Worm (Caenorhabditis elegans) whole organism, young adult: ENCODE measurements around the gene Y53C12B.1.
A peak's percentile ranks its signal among the peaks of the same experiment; 100 is the strongest.

Experiments used
- C06A6.2 ChIP-seq: fragments of 200-800 bp; sonication (Bioruptor generic); conservative IDR thresholded peaks from 2 replicates; pipeline ENCODE4 v1.3.6; 2022; ENCODE audit warnings: missing genetic modification characterization, missing compliant biosample characterization
- D2030.7 ChIP-seq: fragments of 200-800 bp; sonication (Bioruptor generic); IDR thresholded peaks from 2 replicates; pipeline ENCODE4 v1.3.6; 2022; ENCODE audit warnings: missing genetic modification reagents, missing genetic modification characterization, missing compliant biosample characterization
- F22D6.2 ChIP-seq: sonication (generic microtip); optimal IDR thresholded peaks from 2 replicates; lab custom pipeline; 2016; ENCODE audit warnings: mild to moderate bottlenecking, missing genetic modification characterization, missing compliant biosample characterization
- F23B12.7 ChIP-seq: sonication (generic microtip); optimal IDR thresholded peaks from 2 replicates; lab custom pipeline; 2017; ENCODE audit warnings: missing genetic modification characterization, mild to moderate bottlenecking, missing compliant biosample characterization, antibody characterized with exemption, moderate library complexity; ENCODE audit not compliant: insufficient read depth
- F39B2.1 ChIP-seq: fragments of 200-800 bp; sonication (Bioruptor generic); IDR thresholded peaks from 2 replicates; pipeline ENCODE4 v1.3.6; 2022; ENCODE audit warnings: missing genetic modification reagents, missing genetic modification characterization, missing compliant biosample characterization
- F52B5.7 ChIP-seq: sonication (generic microtip); optimal IDR thresholded peaks from 2 replicates; lab custom pipeline; 2016; ENCODE audit warnings: mild to moderate bottlenecking, missing genetic modification characterization, missing compliant biosample characterization
- F57A8.1 ChIP-seq: fragments of 200-800 bp; sonication (Bioruptor generic); optimal IDR thresholded peaks from 2 replicates; lab custom pipeline; 2018; ENCODE audit warnings: mild to moderate bottlenecking, missing genetic modification characterization, moderate library complexity, missing compliant biosample characterization
- K11D2.4 ChIP-seq: fragments of 200-800 bp; sonication (Bioruptor generic); IDR thresholded peaks from 2 replicates; pipeline ENCODE4 v1.3.6; 2022; ENCODE audit warnings: missing genetic modification reagents, missing genetic modification characterization, missing compliant biosample characterization
- Y53F4B.3 ChIP-seq: fragments of 200-800 bp; sonication (Bioruptor generic); IDR thresholded peaks from 2 replicates; pipeline ENCODE4 v1.3.6; 2022; ENCODE audit warnings: missing genetic modification reagents, missing genetic modification characterization, missing compliant biosample characterization
- aptf-2 ChIP-seq: fragments of 200-800 bp; sonication (Bioruptor generic); conservative IDR thresholded peaks from 2 replicates; pipeline ENCODE4 v1.3.6; 2022; ENCODE audit warnings: missing genetic modification reagents, missing genetic modification characterization, missing compliant biosample characterization
- aptf-3 ChIP-seq: fragments of 200-800 bp; sonication (Bioruptor generic); IDR thresholded peaks from 2 replicates; pipeline ENCODE4 v1.3.6; 2022; ENCODE audit warnings: missing genetic modification characterization, missing compliant biosample characterization
- athp-1 ChIP-seq: sonication (generic microtip); optimal IDR thresholded peaks from 2 replicates; lab custom pipeline; 2017; ENCODE audit warnings: mild to moderate bottlenecking, missing genetic modification characterization, missing compliant biosample characterization
- attf-3 ChIP-seq: fragments of 200-800 bp; sonication (Bioruptor generic); conservative IDR thresholded peaks from 2 replicates; pipeline ENCODE4 v1.3.6; 2022; ENCODE audit warnings: missing genetic modification reagents, missing genetic modification characterization, missing compliant biosample characterization
- attf-5 ChIP-seq: fragments of 200-800 bp; sonication (Bioruptor generic); optimal IDR thresholded peaks from 2 replicates; lab custom pipeline; 2018; ENCODE audit warnings: mild to moderate bottlenecking, missing genetic modification characterization, missing compliant biosample characterization
- bed-2 ChIP-seq: fragments of 200-800 bp; sonication (Bioruptor generic); IDR thresholded peaks from 2 replicates; pipeline ENCODE4 v1.3.6; 2022; ENCODE audit warnings: missing genetic modification reagents, missing genetic modification characterization, missing compliant biosample characterization
- ceh-27 ChIP-seq: fragments of 200-800 bp; sonication (Bioruptor generic); optimal IDR thresholded peaks from 2 replicates; lab custom pipeline; 2018; ENCODE audit warnings: mild to moderate bottlenecking, missing genetic modification characterization, moderate library complexity, missing compliant biosample characterization
- ceh-40 ChIP-seq: fragments of 200-800 bp; sonication (Bioruptor generic); IDR thresholded peaks from 2 replicates; pipeline ENCODE4 v1.3.6; 2022; ENCODE audit warnings: missing genetic modification characterization, missing compliant biosample characterization
- die-1 ChIP-seq: sonication (generic microtip); optimal IDR thresholded peaks from 2 replicates; lab custom pipeline; 2016; ENCODE audit warnings: missing genotype, mild to moderate bottlenecking, missing genetic modification characterization, missing compliant biosample characterization
- dox-1 ChIP-seq: fragments of 200-800 bp; sonication (Bioruptor generic); IDR thresholded peaks from 2 replicates; pipeline ENCODE4 v1.3.6; 2022; ENCODE audit warnings: missing genetic modification reagents, missing genetic modification characterization, missing compliant biosample characterization
- efl-1 ChIP-seq: fragments of 150-350 bp; optimal IDR thresholded peaks from 2 replicates; lab custom pipeline; 2014; ENCODE audit warnings: missing biosample characterization, missing genetic modification reagents, missing genetic modification characterization
- egl-44 ChIP-seq: fragments of 200-800 bp; sonication (Bioruptor generic); IDR thresholded peaks from 2 replicates; pipeline ENCODE4 v1.3.6; 2022; ENCODE audit warnings: missing genetic modification reagents, missing genetic modification characterization, missing compliant biosample characterization
- ekl-4 ChIP-seq: fragments of 200-800 bp; sonication (Bioruptor generic); IDR thresholded peaks from 2 replicates; pipeline ENCODE4 v1.3.6; 2022; ENCODE audit warnings: missing genetic modification reagents, missing genetic modification characterization, missing compliant biosample characterization
- hmg-1.2 ChIP-seq: fragments of 200-800 bp; sonication (Bioruptor generic); IDR thresholded peaks from 2 replicates; pipeline ENCODE4 v1.3.6; 2022; ENCODE audit warnings: missing genetic modification reagents, missing genetic modification characterization, missing compliant biosample characterization
- hmg-20 ChIP-seq: fragments of 200-800 bp; sonication (Bioruptor generic); IDR thresholded peaks from 2 replicates; pipeline ENCODE4 v1.3.6; 2022; ENCODE audit warnings: missing genetic modification reagents, missing genetic modification characterization, missing compliant biosample characterization
- lin-26 ChIP-seq: fragments of 200-800 bp; sonication (Bioruptor generic); IDR thresholded peaks from 2 replicates; pipeline ENCODE4 v1.3.6; 2022; ENCODE audit warnings: missing genetic modification reagents, missing genetic modification characterization, missing compliant biosample characterization
- lin-35 ChIP-seq, 3 experiments: fragments of 150-350 bp in 2 of 3; sonication (generic microtip) in 1 of 3; optimal IDR thresholded peaks; 2 replicates each; lab custom pipeline; 2014 to 2018; ENCODE audit warnings: missing biosample characterization in 3 of 3, missing genetic modification characterization in 3 of 3, missing genetic modification reagents in 3 of 3
- lin-40 ChIP-seq: sonication (generic microtip); optimal IDR thresholded peaks from 2 replicates; lab custom pipeline; 2016; ENCODE audit warnings: missing genetic modification characterization, mild to moderate bottlenecking, missing compliant biosample characterization, missing genotype, missing genetic modification reagents
- lin-54 ChIP-seq: fragments of 200-800 bp; sonication (Bioruptor generic); optimal IDR thresholded peaks from 2 replicates; lab custom pipeline; 2018; ENCODE audit warnings: mild to moderate bottlenecking, missing genetic modification characterization, missing compliant biosample characterization
- lsl-1 ChIP-seq: fragments of 200-800 bp; sonication (Bioruptor generic); optimal IDR thresholded peaks from 2 replicates; lab custom pipeline; 2018; ENCODE audit warnings: mild to moderate bottlenecking, missing genetic modification characterization, moderate library complexity, missing compliant biosample characterization
- lsy-27 ChIP-seq: sonication (generic microtip); optimal IDR thresholded peaks from 2 replicates; lab custom pipeline; 2017; ENCODE audit warnings: missing genetic modification characterization, mild to moderate bottlenecking, missing compliant biosample characterization, antibody characterized with exemption, missing genotype, borderline replicate concordance; ENCODE audit not compliant: insufficient read depth
- mcd-1 ChIP-seq: fragments of 200-800 bp; sonication (Bioruptor generic); IDR thresholded peaks from 2 replicates; pipeline ENCODE4 v1.3.6; 2022; ENCODE audit warnings: missing genetic modification reagents, missing genetic modification characterization, missing compliant biosample characterization
- mel-28 ChIP-seq: sonication (generic microtip); optimal IDR thresholded peaks from 2 replicates; lab custom pipeline; 2016; ENCODE audit warnings: borderline replicate concordance, mild to moderate bottlenecking, missing genetic modification characterization, missing compliant biosample characterization
- nhr-179 ChIP-seq: sonication (generic microtip); optimal IDR thresholded peaks from 2 replicates; lab custom pipeline; 2016; ENCODE audit warnings: mild to moderate bottlenecking, missing genetic modification characterization, missing compliant biosample characterization
- nhr-80 ChIP-seq: sonication (generic microtip); optimal IDR thresholded peaks from 2 replicates; lab custom pipeline; 2016; ENCODE audit warnings: missing genetic modification characterization, missing compliant biosample characterization
- nhr-90 ChIP-seq: sonication (generic microtip); optimal IDR thresholded peaks from 2 replicates; lab custom pipeline; 2016; ENCODE audit warnings: missing genotype, mild to moderate bottlenecking, missing genetic modification characterization, missing compliant biosample characterization
- pbrm-1 ChIP-seq: fragments of 200-800 bp; sonication (Bioruptor generic); IDR thresholded peaks from 2 replicates; pipeline ENCODE4 v1.3.6; 2022; ENCODE audit warnings: missing genetic modification reagents, missing genetic modification characterization, missing compliant biosample characterization
- rcor-1 ChIP-seq: fragments of 200-800 bp; sonication (Bioruptor generic); IDR thresholded peaks from 2 replicates; pipeline ENCODE4 v1.3.6; 2022; ENCODE audit warnings: missing genetic modification reagents, missing genetic modification characterization, missing compliant biosample characterization
- rpc-1 ChIP-seq, 2 experiments: fragments of 150-350 bp in 1 of 2; sonication (generic microtip) in 1 of 2; optimal IDR thresholded peaks; 2 replicates each; lab custom pipeline; 2014 to 2018; ENCODE audit warnings: missing biosample characterization in 1 of 2, missing genetic modification characterization in 1 of 2, missing genetic modification reagents in 1 of 2, missing genotype in 1 of 2
- sea-2 ChIP-seq: fragments of 200-800 bp; sonication (Bioruptor generic); IDR thresholded peaks from 2 replicates; pipeline ENCODE4 v1.3.6; 2022; ENCODE audit warnings: missing genetic modification characterization, missing compliant biosample characterization
- snpc-1.3 ChIP-seq: sonication (generic microtip); optimal IDR thresholded peaks from 2 replicates; lab custom pipeline; 2017; ENCODE audit warnings: missing genetic modification characterization, mild to moderate bottlenecking, missing compliant biosample characterization, antibody characterized with exemption, moderate library complexity, missing genotype, missing genetic modification reagents; ENCODE audit not compliant: insufficient read depth
- snpc-4 ChIP-seq, 5 experiments: fragments of 150-350 bp in 1 of 5; sonication (generic microtip) in 4 of 5; optimal IDR thresholded peaks; 2 replicates each; lab custom pipeline; 2014 to 2018; ENCODE audit warnings: missing genetic modification characterization in 5 of 5, missing biosample characterization in 3 of 5, antibody characterized with exemption in 2 of 5, mild to moderate bottlenecking in 2 of 5, missing compliant biosample characterization in 2 of 5, missing genotype in 2 of 5, moderate library complexity in 2 of 5, missing genetic modification reagents in 1 of 5
- xnd-1 ChIP-seq: sonication (generic microtip); optimal IDR thresholded peaks from 2 replicates; lab custom pipeline; 2016; ENCODE audit warnings: missing genotype, missing genetic modification reagents, missing genetic modification characterization, missing compliant biosample characterization
- zfh-2 ChIP-seq: fragments of 200-800 bp; sonication (Bioruptor generic); conservative IDR thresholded peaks from 2 replicates; pipeline ENCODE4 v1.3.6; 2022; ENCODE audit warnings: missing genetic modification reagents, missing genetic modification characterization, missing compliant biosample characterization
- zim-3 ChIP-seq: sonication (generic microtip); optimal IDR thresholded peaks from 2 replicates; lab custom pipeline; 2017; ENCODE audit warnings: mild to moderate bottlenecking, missing genetic modification characterization, moderate library complexity, missing compliant biosample characterization
- ztf-26 ChIP-seq: sonication (generic microtip); optimal IDR thresholded peaks from 2 replicates; lab custom pipeline; 2017; ENCODE audit warnings: missing genetic modification characterization, missing compliant biosample characterization

The Y53C12B.1 gene

DNA sequence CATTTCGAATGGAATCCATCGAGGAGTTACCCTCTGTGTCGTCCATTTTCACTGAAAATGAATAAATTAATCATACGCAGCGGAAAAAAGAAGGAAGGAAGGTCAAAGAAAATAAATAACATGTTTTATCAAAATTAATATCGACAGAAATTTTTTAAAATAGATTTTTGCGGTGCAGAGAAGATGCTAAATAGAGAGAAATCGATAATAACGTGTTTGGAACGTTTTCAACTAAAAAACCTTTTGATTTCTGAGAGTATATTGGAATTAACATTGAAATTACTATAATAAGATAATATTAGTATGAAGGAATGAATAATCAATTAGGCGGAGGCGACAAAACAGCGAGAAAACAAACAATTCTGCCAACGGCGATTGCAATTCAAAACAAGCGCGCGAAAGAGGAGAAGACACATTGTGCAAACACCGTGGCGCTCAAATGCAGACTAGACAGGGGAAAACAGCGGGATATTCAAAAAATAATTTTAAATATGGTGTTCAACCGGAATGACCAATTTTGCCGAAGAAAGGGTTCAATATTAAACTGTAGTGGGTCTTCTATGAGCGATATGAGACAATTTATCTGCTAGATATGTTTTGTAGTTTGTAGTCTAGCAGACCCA is 29.4 kb downstream of the Y53C12B.1 start, which contains the start of gene wee-1.3 (continued):
- TF ChIP-seq rcor-1 (GFP tag; lab: Robert Waterston, UW) = no peak
- TF ChIP-seq hmg-20 = no peak
- TF ChIP-seq F39B2.1 (GFP tag; lab: Robert Waterston, UW) = no peak
- TF ChIP-seq lin-54 (GFP tag; lab: Kevin White, UChicago) = peak; percentile 98
- no peak for TF ChIP-seq bed-2
- peak; percentile 56 for TF ChIP-seq ekl-4 (GFP tag; lab: Robert Waterston, UW)
- TF ChIP-seq ceh-27 (GFP tag; lab: Kevin White, UChicago) = peak; percentile 48
- TF ChIP-seq efl-1 (GFP tag; lab: Kevin White, UChicago) = peak; percentile 92
- TF ChIP-seq nhr-179 (tag; lab: Kevin White, UChicago) = no peak
- TF ChIP-seq snpc-4 (GFP tag; optimal IDR thresholded peaks at IDR 0.05; lab: Kevin White, UChicago) = no peak
- peak in 3 of 4 experiments; percentile 8 to 46 (median 45) for TF ChIP-seq snpc-4 (tag; optimal IDR thresholded peaks at IDR 0.05; lab: Kevin White, UChicago)
- peak; percentile 70; the same call in 1 of the 2 replicates for TF ChIP-seq attf-3 (GFP tag; lab: Robert Waterston, UW)
- no peak for TF ChIP-seq C06A6.2 (GFP tag; lab: Robert Waterston, UW)
- TF ChIP-seq K11D2.4 = no peak
- TF ChIP-seq F57A8.1 (GFP tag; lab: Kevin White, UChicago) = no peak
- no peak for TF ChIP-seq nhr-90 (tag; lab: Kevin White, UChicago)
- TF ChIP-seq dox-1 = peak; percentile 65
- TF ChIP-seq pbrm-1 (GFP tag; lab: Robert Waterston, UW) = peak; percentile 55; the same call in 1 of the 2 replicates
- no peak for TF ChIP-seq F22D6.2 (tag; lab: Kevin White, UChicago)
- peak; percentile 52 for TF ChIP-seq lin-40 (tag; lab: Kevin White, UChicago)
- TF ChIP-seq sea-2 (GFP tag; lab: Robert Waterston, UW) = no peak
- peak; percentile 76 for TF ChIP-seq mcd-1 (GFP tag; lab: Robert Waterston, UW)
- TF ChIP-seq aptf-3 = no peak
- 0 out of 2 replicates have a peak, but pooled peaks have one; percentile 33 for TF ChIP-seq D2030.7 (GFP tag; lab: Robert Waterston, UW)
- peak; percentile 20 to 95 (median 70) for TF ChIP-seq lin-35 (GFP tag; optimal IDR thresholded peaks at IDR 0.05; lab: Kevin White, UChicago)

DNA sequence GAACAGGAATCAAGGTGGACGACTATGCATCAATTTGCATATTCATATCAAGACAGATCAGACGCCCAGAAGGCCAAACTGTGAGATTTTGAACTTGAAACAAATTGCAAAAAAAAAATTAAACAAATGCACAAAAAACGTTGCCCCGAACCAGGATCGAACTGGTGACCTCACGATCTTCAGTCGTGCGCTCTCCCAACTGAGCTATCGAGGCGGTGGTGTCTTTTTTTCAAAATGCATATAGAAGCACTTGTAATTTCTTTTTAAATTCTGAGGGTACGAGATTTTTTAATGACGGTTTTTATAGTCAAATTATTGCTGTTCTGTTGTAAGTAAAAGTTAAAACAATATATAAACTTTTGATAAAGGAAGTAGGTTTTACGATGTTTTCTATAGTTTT is 32.8 kb downstream of the Y53C12B.1 start:
- peak; percentile 25 for TF ChIP-seq athp-1 (tag; lab: Kevin White, UChicago)
- TF ChIP-seq Y53F4B.3 (GFP tag; lab: Robert Waterston, UW) = peak; percentile 20; the same call in 1 of the 2 replicates
- TF ChIP-seq lin-26 (GFP tag; lab: Robert Waterston, UW) = peak; percentile 74
- no peak for TF ChIP-seq zim-3 (tag; lab: Kevin White, UChicago)
- TF ChIP-seq lsl-1 = peak; percentile 23
- peak; percentile 58 for TF ChIP-seq die-1 (tag; lab: Kevin White, UChicago)
- TF ChIP-seq snpc-1.3 = peak; percentile 33
- TF ChIP-seq lsy-27 (tag; lab: Kevin White, UChicago) = peak; percentile 44
- TF ChIP-seq F52B5.7 (tag; lab: Kevin White, UChicago) = no peak
- no peak for TF ChIP-seq aptf-2 (GFP tag; lab: Robert Waterston, UW)
- TF ChIP-seq D2030.7 (GFP tag; lab: Robert Waterston, UW) = peak; percentile 59
- no peak for TF ChIP-seq xnd-1
- TF ChIP-seq hmg-1.2 (GFP tag; lab: Robert Waterston, UW) = peak; percentile 41; the same call in 1 of the 2 replicates
- peak; percentile 73 for TF ChIP-seq rpc-1 (optimal IDR thresholded peaks at IDR 0.05; lab: Kevin White, UChicago)
- TF ChIP-seq rpc-1 (tag; optimal IDR thresholded peaks at IDR 0.05; lab: Kevin White, UChicago) = peak; percentile 94
- TF ChIP-seq attf-5 (GFP tag; lab: Kevin White, UChicago) = peak; percentile 33
- 0 out of 2 replicates have a peak, but pooled peaks have one; percentile 11 for TF ChIP-seq ekl-4 (GFP tag; lab: Robert Waterston, UW)
- TF ChIP-seq egl-44 (GFP tag; lab: Robert Waterston, UW) = no peak
- no peak for TF ChIP-seq ztf-26 (tag; lab: Kevin White, UChicago)
- peak; percentile 71 for TF ChIP-seq F23B12.7 (tag; lab: Kevin White, UChicago)
- no peak for TF ChIP-seq C06A6.2 (GFP tag; lab: Robert Waterston, UW)
- TF ChIP-seq zfh-2 = no peak
- TF ChIP-seq ceh-40 = no peak
- no peak for TF ChIP-seq mel-28 (tag; lab: Kevin White, UChicago)
- TF ChIP-seq nhr-80 = peak; percentile 4
